Worm (Caenorhabditis elegans) whole organism, mixed stage, embryonic: Measurements from ENCODE around the gene F53F8.5.

Source experiments
- blmp-1 ChIP-seq: fragments of 150-350 bp; optimal IDR thresholded peaks from 2 replicates; lab custom pipeline; 2014; ENCODE audit warnings: missing biosample characterization, missing genetic modification characterization
- ceh-39 ChIP-seq: fragments of 150-350 bp; optimal IDR thresholded peaks from 2 replicates; lab custom pipeline; 2014; ENCODE audit warnings: missing biosample characterization, missing genetic modification characterization
- elt-1 ChIP-seq: sonication (generic microtip); optimal IDR thresholded peaks from 2 replicates; lab custom pipeline; 2017; ENCODE audit warnings: missing genetic modification characterization, mild to moderate bottlenecking, missing compliant biosample characterization, antibody characterized with exemption, moderate library complexity, borderline replicate concordance; ENCODE audit not compliant: insufficient read depth
- elt-3 ChIP-seq: fragments of 150-350 bp; optimal IDR thresholded peaks from 2 replicates; lab custom pipeline; 2014; ENCODE audit warnings: missing biosample characterization, missing genetic modification characterization
- lsy-2 ChIP-seq: fragments of 150-350 bp; optimal IDR thresholded peaks from 2 replicates; lab custom pipeline; 2014; ENCODE audit warnings: missing biosample characterization, missing genetic modification characterization
- mab-5 ChIP-seq: fragments of 150-350 bp; optimal IDR thresholded peaks from 2 replicates; lab custom pipeline; 2014; ENCODE audit warnings: missing biosample characterization, missing genetic modification characterization
- nhr-12 ChIP-seq: fragments of 150-350 bp; optimal IDR thresholded peaks from 2 replicates; lab custom pipeline; 2014; ENCODE audit warnings: missing biosample characterization, missing genetic modification characterization
- nhr-237 ChIP-seq: fragments of 150-350 bp; optimal IDR thresholded peaks from 2 replicates; lab custom pipeline; 2014; ENCODE audit warnings: missing biosample characterization, missing genetic modification characterization
- nhr-76 ChIP-seq: sonication (generic microtip); optimal IDR thresholded peaks from 2 replicates; lab custom pipeline; 2017; ENCODE audit warnings: missing biosample characterization, missing genetic modification characterization
- pha-4 ChIP-seq: fragments of 150-350 bp; optimal IDR thresholded peaks from 2 replicates; lab custom pipeline; 2018; ENCODE audit warnings: missing biosample characterization, missing genetic modification reagents, missing genetic modification characterization
- snpc-4 ChIP-seq: fragments of 150-350 bp; optimal IDR thresholded peaks from 2 replicates; lab custom pipeline; 2014; ENCODE audit warnings: missing biosample characterization, missing genetic modification characterization

- TF ChIP-seq lsy-2, result no peak
- no peak for TF ChIP-seq ceh-39 (tag; lab: Kevin White, UChicago)
- TF ChIP-seq nhr-12, result no peak
- TF ChIP-seq snpc-4 (tag; lab: Kevin White, UChicago), result no peak
- no peak for TF ChIP-seq mab-5
- TF ChIP-seq pha-4 (tag; lab: Kevin White, UChicago), result no peak
- TF ChIP-seq nhr-76 (tag; lab: Kevin White, UChicago), result no peak
- no peak for TF ChIP-seq blmp-1 (tag; lab: Kevin White, UChicago)
- no peak for TF ChIP-seq elt-3 (tag; lab: Kevin White, UChicago)
- no peak for TF ChIP-seq nhr-237 (tag; lab: Kevin White, UChicago)
- no peak for TF ChIP-seq elt-1 (tag; lab: Kevin White, UChicago)
Measured at ce11 chrV:20722447-20722846, 18.6 kb upstream of the F53F8.5 start.
